Worm (Caenorhabditis elegans) whole organism, L4/young adult: ENCODE measurements around the gene Y49F6C.8.

Experiments used
- W03F9.2 ChIP-seq: fragments of 150-350 bp; optimal IDR thresholded peaks from 2 replicates; lab custom pipeline; 2014; ENCODE audit warnings: missing biosample characterization, missing genetic modification characterization
- dao-5 ChIP-seq: sonication (generic microtip); optimal IDR thresholded peaks from 2 replicates; lab custom pipeline; 2016; ENCODE audit warnings: missing genotype, missing genetic modification characterization, moderate library complexity, missing compliant biosample characterization
- him-1 ChIP-seq: sonication (generic microtip); optimal IDR thresholded peaks from 2 replicates; lab custom pipeline; 2016; ENCODE audit warnings: missing genotype, missing genetic modification reagents, missing genetic modification characterization, missing compliant biosample characterization

The Y49F6C.8 gene

DNA sequence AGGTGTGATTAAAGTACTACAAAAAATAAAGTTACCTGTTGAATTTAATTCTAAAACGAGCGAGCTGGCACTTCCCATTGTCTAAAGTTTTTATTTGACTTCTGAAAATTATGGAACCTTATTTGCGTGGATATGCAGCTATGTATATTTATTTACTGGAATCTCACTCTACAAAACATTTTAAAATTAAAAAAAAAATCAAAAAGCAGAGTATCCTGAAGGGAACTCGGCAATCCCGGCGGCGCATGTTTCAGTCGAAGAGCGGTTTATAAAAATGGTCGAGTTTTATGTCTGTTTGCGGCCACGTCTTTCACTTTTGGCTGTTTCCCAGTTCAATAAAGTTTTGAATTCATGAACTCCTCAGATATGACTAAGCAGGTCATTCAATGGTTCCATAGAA, 32.9 kb downstream of the Y49F6C.8 start, which contains the start of gene F14D2.19:
Gene F14D2.19 (minus strand): TSS at position 101 of the 400 bp plus-strand sequence.
- TF ChIP-seq W03F9.2 (tag; lab: Kevin White, UChicago) (no peak), dao-5 (no peak), him-1 (no peak)

DNA sequence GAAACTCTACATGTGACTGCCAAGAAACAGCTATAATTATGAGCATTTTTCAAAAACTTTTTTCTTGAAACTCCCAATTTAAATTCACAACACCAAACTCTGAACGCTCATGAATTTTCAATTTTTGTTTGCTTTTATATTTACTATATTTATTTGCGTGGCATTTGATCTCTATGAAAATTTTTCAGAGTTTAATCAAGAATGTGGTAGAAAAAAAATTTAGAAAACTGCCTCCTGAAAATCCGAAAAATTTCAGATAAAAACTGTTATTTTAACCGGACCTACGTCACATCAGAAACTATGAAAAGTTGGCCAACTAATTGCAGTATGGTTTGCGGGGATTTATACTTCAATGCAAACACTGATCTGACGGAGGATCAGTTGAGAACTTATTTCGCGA, 37.9 kb downstream of the Y49F6C.8 start, which contains the start of gene irld-27:
Gene irld-27 (plus strand): TSS at position 301 of the 400 bp plus-strand sequence.
- no peak for TF ChIP-seq him-1
- TF ChIP-seq W03F9.2 (tag; lab: Kevin White, UChicago) = no peak
- no peak for TF ChIP-seq dao-5

DNA sequence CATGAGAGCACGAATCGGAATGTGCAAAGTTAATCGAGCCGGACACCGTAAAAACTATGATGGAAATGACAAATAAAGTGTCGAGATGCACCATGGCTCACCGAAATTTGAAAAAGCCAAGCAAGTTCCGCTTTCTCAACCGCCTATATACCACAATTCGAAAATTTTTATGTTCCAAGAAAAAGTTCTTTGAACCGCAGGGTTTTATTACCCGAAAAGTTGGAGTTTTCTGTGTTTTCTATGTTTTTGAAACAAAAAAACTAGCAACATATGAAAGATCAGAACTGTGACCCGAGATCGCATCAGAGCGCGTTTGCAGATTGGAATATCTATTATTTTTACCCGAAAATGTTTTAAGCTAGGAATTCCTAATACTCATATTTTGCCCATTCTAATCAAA, 42.8 kb downstream of the Y49F6C.8 start, which contains the start of gene Y46D2A.3:
Gene Y46D2A.3 (minus strand): TSS at position 101 of the 400 bp plus-strand sequence.
- no peak for TF ChIP-seq W03F9.2 (tag; lab: Kevin White, UChicago)

DNA sequence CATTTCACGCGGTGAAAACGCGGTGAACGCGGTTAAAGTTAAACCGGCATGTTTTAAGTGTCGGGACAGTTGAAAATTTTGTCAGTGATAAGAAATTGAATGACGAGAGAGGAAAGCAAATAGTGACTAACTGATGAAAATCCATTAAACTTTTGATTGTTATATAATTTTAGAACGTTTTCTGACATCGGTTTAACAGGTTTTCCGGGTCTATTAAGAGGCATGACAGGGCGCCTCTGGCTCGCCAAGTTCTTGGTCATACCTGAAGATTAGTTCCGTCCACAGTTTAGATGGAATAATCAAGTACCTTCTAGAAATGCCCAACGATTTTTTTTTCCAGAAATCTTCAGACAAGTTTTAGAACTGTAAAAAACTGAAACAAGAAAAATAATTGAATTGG, 46.7 kb downstream of the Y49F6C.8 start, which contains the start of gene Y46D2A.2:
Gene Y46D2A.2 (minus strand): TSS at position 101 of the 400 bp plus-strand sequence.
- TF ChIP-seq dao-5 = no peak
- TF ChIP-seq him-1 = no peak
- TF ChIP-seq W03F9.2 (tag; lab: Kevin White, UChicago) = no peak

DNA sequence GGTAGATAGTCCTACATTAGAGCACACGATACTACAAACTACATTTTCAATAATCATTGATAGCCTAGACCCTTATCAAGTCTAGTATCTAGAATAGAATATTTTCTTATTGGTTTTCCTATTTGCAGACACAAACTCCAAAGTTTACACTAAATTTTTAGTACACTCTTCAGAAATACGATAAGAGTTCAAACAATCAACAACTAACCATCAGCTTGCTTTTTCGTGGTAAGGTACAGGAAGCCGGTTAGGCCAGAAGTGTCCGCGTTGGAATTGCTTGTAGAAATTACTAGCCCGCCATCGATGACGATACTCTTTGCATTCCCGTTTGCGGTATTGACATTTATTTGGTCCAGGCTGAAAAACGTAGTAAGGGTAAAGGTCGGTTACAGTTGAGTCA, 47.7 kb downstream of the Y49F6C.8 start, which contains the start of gene Y46D2A.1:
Gene Y46D2A.1 (plus strand): TSS at position 301 of the 400 bp plus-strand sequence.
- no peak for TF ChIP-seq dao-5
- no peak for TF ChIP-seq him-1
- no peak for TF ChIP-seq W03F9.2 (tag; lab: Kevin White, UChicago)
